Worm (Caenorhabditis elegans): ENCODE data around the gene ccep-97.

- no peak for TF ChIP-seq pros-1 (tag; optimal IDR thresholded peaks at IDR 0.05)
- TF ChIP-seq ceh-19 (GFP tag; optimal IDR thresholded peaks at IDR 0.05): no peak
- TF ChIP-seq hlh-8 (tag; optimal IDR thresholded peaks at IDR 0.05): no peak
- TF ChIP-seq ama-1 (optimal IDR thresholded peaks at IDR 0.05): no peak
Measured at ce11 chrV:4857561-4857960, 39.1 kb upstream of the ccep-97 start.

Measured in whole organism, late embryonic.